Fruit fly (Drosophila melanogaster) whole organism, larva: ENCODE measurements around the gene Graf.
"Not testable (repeated sequence)": the region's sequence is repeated elsewhere in the genome, so short reads cannot be mapped to it uniquely, and the experiment has no call there.

Source experiments
- noc ChIP-seq: fragments of 200-800 bp; sonication (Bioruptor generic); optimal IDR thresholded peaks from 3 replicates; lab custom pipeline; 2019; ENCODE audit warnings: missing biosample characterization, mild to moderate bottlenecking, missing genetic modification characterization, moderate library complexity

Graf gene

DNA sequence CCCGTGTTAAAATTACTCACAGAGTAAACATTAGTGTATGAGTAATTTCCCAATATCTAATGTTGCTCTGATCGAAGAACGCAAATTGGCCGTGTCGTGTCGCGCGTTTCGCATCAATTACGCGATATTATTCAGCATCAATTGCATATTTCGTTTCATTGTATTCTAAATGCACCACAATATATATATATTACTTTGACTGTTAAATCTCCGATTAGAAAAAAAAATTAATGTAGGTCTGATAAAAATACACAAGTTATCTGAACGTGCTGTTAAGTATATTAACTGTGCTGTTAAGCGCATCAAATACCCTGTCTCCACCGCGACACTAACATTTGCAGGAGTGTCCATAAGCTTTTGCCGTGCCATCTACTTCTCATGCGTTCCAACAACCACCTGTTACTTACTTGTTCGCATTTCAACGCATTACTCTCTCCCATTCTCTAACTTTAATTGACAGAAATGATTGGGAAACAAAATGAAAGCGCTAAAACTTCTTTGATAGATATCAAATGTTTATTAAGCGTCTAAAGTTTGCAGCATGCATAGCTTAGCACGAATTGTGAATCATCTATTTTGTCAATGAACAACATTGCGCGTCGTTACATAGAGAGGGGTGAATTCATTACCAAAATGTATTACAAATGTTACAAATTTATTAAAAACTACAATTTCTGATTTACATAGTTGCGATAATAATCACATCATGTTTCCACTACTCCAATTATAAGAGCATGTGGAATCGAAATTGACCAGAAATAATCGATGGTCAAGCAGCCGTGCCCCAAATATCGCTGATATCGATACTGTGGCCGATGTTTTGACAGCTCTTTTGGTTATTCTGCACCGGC, at the start of gene Graf, which contains the start of gene mRpL3:
TSS of gene Graf (minus strand) at position 287 of the 851 bp plus-strand sequence.
TSS of gene mRpL3 (plus strand) at position 802 of the 851 bp plus-strand sequence.
- no peak for TF ChIP-seq noc (tag; lab: Kevin White, UChicago)

DNA sequence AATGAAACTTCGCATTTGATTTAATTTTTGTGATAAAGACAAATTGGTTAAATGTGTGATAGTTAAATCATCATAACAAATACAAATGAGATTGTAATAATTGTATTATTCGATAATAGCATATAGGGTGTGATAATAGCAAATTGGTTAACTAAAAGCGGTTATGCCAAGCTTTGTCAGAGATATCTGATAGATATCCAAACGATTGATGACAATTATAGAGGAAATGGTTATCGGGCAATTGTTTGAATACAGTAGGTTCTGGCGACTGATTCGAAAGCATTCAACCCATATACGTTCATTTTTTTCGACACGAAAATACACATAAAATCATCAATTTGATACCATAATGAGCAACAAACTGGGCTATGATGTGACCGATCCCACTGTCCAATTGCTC, 48.7 kb upstream of the Graf start, which contains the start of gene CG8509:
TSS of gene CG8509 (plus strand) at position 301 of the 400 bp plus-strand sequence.
- TF ChIP-seq noc (tag; lab: Kevin White, UChicago) = no peak

DNA sequence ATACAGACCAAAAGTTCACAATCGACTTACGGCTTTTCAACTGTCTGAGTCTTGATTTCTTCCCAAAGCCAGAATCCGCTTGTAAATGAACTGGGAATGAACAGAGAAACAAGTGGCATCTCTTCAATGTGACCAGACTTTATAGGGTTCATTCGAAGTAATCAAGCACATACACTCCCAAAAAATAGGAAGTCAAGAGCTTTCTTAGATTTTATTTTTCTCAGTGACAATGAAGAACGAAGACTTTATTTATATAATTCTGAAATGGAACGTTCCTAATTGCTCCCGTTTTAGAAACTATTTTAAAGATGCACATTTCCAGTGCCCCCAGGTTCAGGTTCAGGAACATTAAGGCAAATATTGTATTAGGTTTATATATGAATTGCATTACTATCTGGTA, 47.4 kb upstream of the Graf start:
- no peak for TF ChIP-seq noc (tag; lab: Kevin White, UChicago)

DNA sequence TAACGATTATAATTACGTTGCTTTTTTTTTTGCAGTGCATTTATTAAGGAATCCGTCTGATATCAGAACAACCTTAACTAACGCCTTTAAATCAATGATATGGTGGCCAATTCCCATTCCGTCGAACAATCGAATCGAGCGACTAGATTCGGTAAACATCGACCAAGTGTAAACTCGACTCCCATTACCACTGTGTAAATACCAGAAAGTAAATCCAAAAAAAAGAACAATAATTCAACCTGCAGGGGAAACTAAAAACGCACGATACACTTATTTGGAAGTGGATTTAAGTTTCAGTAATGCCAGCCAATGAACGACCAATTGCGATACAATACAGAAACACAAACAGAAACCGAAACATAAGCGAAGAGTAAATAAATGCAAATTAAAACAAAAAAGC, 45.0 kb upstream of the Graf start:
- TF ChIP-seq noc (tag; lab: Kevin White, UChicago) = no peak

DNA sequence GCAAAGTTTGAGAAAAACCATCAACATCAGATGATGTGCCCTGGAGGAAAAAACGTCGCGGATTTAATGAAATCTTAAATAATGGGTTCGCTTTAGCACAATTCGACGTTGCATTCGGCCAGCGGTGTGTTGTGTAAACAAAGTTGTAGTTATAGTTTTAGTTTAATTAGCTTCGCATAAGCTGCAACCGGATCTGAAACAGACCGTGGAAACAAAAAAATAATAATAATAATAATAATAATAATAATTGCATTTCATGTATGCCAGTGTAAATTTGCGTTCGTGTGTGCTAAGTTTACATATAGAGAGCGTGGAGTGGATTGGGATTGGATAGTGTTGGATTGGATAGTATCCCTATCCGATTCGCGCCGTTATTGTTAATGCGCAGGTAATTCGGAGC, 44.3 kb upstream of the Graf start:
- no peak for TF ChIP-seq noc (tag; lab: Kevin White, UChicago)

DNA sequence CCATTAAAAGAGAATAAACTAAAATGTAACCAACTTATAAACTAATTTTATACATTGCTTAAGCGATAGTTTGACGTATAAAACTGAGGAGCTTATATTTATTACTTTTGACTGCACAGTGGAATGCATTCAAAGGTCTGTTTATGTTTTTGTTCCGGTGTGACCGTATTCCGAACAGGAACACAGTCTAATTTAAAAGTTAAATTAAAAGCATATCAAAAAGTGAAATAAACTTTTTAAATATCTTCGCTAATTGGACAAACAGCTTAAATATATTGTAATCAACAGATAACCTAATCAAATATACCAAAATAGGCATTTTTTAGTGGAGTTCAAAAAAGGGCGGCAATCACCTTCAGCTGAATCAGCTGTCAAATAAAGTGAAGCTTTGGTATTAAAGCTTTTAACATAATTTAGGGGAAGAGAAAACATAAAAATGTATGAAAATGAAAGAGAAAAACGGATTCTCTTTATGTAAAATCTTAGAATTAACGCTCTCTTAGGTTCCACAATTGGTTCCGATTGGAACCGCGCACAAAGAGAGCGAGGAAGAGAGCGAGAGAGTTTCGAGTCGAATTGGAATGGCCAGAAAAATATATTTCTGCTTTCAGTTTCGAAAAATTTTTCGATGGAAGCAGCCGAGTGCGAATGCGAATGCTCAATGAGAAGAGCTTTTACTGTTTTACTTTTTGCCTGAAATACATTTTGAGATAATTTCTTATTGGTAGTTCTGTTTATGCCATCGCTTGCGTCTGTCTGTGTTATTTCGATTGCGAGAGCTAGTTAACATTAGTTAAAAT, 43.4 kb upstream of the Graf start, which contains the start of the genes PGRP-LE and sd:
TSS of gene PGRP-LE (minus strand) at position 117 of the 800 bp plus-strand sequence.
TSS of gene sd (plus strand) at position 607 of the 800 bp plus-strand sequence.
- TF ChIP-seq noc (tag; lab: Kevin White, UChicago) = no peak

DNA sequence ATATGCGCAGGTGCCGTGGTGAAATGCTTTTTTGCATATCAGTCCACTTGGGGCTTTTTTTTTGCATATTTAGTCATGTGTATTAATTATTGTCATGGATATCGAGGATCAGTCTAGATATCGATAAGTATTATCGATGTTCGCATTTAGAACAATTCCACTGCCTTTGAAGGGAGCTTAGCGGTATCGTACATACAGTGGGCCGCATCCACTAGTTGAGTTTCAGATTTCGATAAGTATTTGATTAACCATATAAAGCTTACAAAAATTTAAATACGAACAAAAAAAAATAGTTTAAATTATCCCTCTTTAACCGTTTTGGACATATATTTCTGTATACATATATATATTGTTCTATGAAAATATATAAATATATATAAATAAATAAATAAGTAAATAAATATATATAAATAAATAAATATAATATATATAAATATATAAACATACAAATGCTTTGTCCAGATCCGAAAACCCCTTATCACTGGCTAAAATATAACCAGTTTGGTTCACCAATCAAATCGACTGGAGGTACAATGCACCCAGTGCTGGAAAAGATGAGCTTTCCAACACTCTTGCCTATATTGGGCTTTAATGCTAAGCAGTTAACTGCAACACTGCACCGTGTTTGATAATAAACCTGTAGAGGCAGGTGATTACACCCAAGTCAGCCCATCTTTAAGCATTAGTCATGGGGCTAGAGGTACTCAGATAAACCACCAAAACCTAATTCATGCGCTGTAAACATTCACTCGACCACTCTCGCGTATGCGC, 42.5 kb upstream of the Graf start:
- TF ChIP-seq noc (tag; lab: Kevin White, UChicago) = no peak

DNA sequence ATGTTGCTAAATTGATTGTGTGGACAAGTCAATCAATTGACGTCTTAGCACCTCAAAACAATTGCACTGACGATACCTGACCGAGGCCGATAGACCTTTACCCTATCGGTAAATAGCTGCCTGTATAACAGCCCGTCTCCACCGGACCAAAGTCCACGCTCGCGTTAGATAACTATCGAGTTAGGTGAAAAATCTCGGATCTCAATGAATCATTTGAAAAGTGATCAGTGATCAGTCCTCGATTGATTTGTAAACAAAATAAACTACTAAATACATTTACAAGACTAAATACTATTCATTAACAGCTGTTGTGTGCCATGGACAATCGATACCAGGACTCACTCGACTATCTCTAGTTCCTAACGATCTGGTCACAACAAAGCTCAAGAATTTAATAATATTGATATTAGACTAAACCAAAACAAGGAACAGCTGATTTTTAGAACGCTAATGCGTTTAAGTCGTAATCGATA, 38.6 kb upstream of the Graf start, which contains the start of the genes sordd2 and CG15602:
TSS of gene sordd2 (minus strand) at position 78 of the 473 bp plus-strand sequence.
TSS of gene CG15602 (plus strand) at position 342 of the 473 bp plus-strand sequence.
- TF ChIP-seq noc (tag; lab: Kevin White, UChicago) = not testable (repeated sequence)

DNA sequence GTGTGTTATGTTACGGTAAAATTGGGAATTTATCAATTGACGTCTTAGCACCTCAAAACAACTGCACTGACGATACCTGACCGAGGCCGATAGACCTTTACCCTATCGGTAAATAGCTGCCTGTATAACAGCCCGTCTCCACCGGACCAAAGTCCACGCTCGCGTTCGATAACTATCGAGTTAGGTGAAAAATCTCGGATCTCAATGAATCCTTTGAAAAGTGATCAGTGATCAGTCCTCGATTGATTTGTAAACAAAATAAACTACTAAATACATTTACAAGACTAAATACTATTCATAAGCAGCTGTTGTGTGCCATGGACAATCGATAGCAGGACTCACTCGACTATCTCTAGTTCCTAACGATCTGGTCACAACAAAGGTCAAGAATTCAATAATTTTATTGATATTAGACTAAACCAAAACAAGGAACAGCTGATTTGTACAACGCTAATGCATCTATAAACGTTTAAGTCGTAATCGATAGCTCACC, 35.5 kb upstream of the Graf start, which contains the start of gene sordd1:
TSS of gene sordd1 (minus strand) at position 78 of the 493 bp plus-strand sequence.
- TF ChIP-seq noc (tag; lab: Kevin White, UChicago) = not testable (repeated sequence)

DNA sequence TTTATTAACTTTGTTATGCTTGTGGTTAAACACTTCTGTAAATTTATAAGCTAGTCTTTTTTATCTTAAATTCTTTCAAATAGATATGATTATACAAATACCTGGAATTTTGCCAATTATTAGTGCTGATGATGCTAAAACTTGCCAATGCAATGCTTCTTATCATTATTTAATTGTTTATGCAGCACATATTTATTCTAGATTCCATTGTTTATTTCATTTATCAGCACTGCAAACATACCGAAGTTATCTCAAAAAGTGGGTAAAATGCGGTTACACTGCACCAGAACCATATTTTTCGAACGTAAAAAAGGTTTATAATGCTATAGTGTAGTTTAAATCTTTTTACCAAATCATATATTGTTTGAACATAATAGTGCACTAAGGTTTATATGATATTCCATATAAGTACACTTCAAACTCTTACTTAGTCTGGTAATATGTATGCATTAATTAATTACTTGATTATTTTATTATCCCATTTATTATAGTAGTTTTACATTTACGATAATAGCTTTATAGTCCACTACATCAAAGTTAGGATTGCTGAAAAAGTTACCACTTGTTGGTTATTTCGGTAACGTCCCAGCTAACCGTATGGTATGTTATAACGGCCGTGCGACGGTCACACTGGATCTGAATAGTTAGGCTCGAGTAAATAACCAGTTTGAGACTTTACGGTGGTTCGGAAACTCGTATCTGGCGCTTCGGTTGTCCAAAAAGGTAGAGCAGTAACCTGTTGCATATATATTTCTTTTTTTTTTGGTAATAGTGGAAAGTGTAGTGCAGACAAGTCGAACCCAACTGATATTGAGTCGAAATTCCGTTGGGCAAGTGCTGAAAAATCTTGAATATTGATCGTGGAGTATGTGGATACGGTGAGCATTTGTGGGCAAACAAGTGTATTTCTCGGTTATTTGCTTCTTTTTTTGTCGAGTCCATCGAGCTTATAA, 28.0 kb upstream of the Graf start, which contains the start of gene Rhp:
TSS of gene Rhp (plus strand) at position 663 of the 953 bp plus-strand sequence.
- TF ChIP-seq noc (tag; lab: Kevin White, UChicago) = no peak

DNA sequence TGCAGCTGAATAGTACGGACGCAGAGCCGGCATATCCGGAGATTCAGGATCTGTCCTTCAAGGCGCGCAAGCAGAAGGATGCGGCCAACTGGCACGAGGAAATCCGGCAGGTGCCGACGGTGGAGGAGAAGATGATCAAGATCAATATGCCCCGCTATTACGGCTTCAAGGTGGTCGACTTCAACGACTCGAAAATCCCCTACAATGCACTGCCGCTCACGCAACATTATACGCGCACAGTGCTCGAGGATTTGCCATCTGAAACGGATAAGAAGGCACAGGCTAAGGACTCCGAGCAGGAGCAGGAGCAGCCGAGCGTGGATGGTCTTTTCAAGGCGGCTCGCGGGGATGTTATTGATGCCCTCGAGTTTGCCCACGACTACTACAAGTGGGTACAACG, 25.7 kb upstream of the Graf start:
- TF ChIP-seq noc (tag; lab: Kevin White, UChicago) = no peak

DNA sequence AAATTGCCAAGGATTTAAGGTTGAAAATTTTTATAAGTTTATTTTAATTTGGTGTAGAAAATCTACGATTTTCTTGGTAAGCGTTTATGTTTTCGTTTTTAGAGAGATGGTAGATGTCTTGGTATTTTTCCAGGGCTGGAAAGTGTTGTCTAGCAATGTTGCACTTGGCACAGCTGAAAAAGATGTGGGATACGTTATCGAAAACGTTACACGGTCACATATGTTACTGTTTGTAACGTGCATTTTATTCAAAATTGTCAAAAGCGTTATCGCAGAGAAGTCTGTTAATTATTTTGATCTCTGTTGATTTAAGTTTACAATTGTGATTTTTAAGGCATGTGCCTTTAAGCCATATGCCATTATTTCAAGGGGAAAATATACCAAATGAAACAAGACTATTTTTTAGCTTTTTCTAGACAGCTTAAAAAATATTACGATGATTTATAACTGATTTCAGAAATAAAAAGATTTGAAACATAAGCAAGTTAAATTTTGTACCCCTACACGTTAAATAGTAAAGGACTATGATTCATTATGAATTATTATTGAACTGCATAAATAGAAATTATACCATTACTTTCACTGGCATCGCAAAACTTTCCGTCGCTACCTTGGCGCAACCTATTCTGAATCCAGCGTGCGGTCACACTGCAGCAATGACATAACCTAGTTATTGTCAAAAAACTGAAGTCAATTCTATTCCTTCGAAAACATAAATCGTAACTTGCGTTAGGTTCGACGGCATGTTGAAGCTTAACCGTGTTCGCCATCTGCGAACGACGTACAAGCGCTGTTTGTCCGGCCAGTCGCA, 25.1 kb upstream of the Graf start, which contains the start of the genes Paf-AHalpha and mRpS30:
TSS of gene Paf-AHalpha (minus strand) at position 155 of the 811 bp plus-strand sequence.
TSS of gene mRpS30 (plus strand) at position 619 of the 811 bp plus-strand sequence.
- TF ChIP-seq noc (tag; lab: Kevin White, UChicago) = no peak
